Worm (Caenorhabditis elegans) whole organism, L1 larva: Measurements from ENCODE around the gene F42E8.1.

Experiments
- C16A3.4 ChIP-seq: fragments of 150-350 bp; optimal IDR thresholded peaks from 2 replicates; lab custom pipeline; 2014; ENCODE audit warnings: missing biosample characterization, missing genetic modification characterization
- F16B12.6 ChIP-seq: fragments of 150-350 bp; optimal IDR thresholded peaks from 2 replicates; lab custom pipeline; 2014; ENCODE audit warnings: missing biosample characterization, missing genetic modification characterization
- aha-1 ChIP-seq: fragments of 150-350 bp; optimal IDR thresholded peaks from 2 replicates; lab custom pipeline; 2014; ENCODE audit warnings: missing biosample characterization, missing genetic modification characterization
- blmp-1 ChIP-seq: fragments of 150-350 bp; optimal IDR thresholded peaks from 2 replicates; lab custom pipeline; 2014; ENCODE audit warnings: missing biosample characterization, missing genetic modification characterization
- ceh-82 ChIP-seq, 3 experiments: fragments of 150-350 bp in 1 of 3; sonication (generic microtip) in 2 of 3; optimal IDR thresholded peaks; 2 replicates each; lab custom pipeline; 2014 to 2017; ENCODE audit warnings: missing biosample characterization in 3 of 3, missing genetic modification characterization in 3 of 3
- ceh-88 ChIP-seq: fragments of 200-800 bp; sonication (Bioruptor generic); IDR thresholded peaks from 2 replicates; pipeline ENCODE4 v1.3.6; 2022; ENCODE audit warnings: missing genetic modification characterization, missing compliant biosample characterization
- ces-1 ChIP-seq: fragments of 150-350 bp; optimal IDR thresholded peaks from 2 replicates; lab custom pipeline; 2014; ENCODE audit warnings: missing biosample characterization, missing genetic modification reagents, missing genetic modification characterization
- dpl-1 ChIP-seq, 3 experiments: fragments of 150-350 bp in 2 of 3; sonication (generic microtip) in 1 of 3; optimal IDR thresholded peaks; 2 replicates each; lab custom pipeline; 2014 to 2017; ENCODE audit warnings: missing biosample characterization in 3 of 3, missing genetic modification characterization in 3 of 3, missing genetic modification reagents in 3 of 3
- efl-1 ChIP-seq, 4 experiments: fragments of 150-350 bp; optimal IDR thresholded peaks in 3 of 4; peaks in 1 of 4; 1 replicate in 1 of 4; 2 replicates in 3 of 4; lab custom pipeline; 2014; ENCODE audit warnings: missing biosample characterization in 2 of 4, missing genetic modification characterization in 2 of 4, missing genetic modification reagents in 2 of 4
- efl-3 ChIP-seq: fragments of 200-800 bp; sonication (Bioruptor generic); optimal IDR thresholded peaks from 2 replicates; lab custom pipeline; 2018; ENCODE audit warnings: mild to moderate bottlenecking, missing genetic modification characterization, missing compliant biosample characterization
- elt-2 ChIP-seq: sonication (generic microtip); optimal IDR thresholded peaks from 2 replicates; lab custom pipeline; 2016; ENCODE audit warnings: missing genetic modification characterization, mild to moderate bottlenecking, inconsistent platforms, missing compliant biosample characterization, missing genetic modification reagents
- elt-3 ChIP-seq, 6 experiments: fragments of 150-350 bp in 1 of 6; sonication (generic microtip); optimal IDR thresholded peaks; 2 replicates each; lab custom pipeline; 2017 to 2018; ENCODE audit warnings: missing biosample characterization in 6 of 6, missing genetic modification characterization in 6 of 6, inconsistent platforms in 1 of 6
- ets-5 ChIP-seq: fragments of 200-800 bp; sonication (Bioruptor generic); IDR thresholded peaks from 2 replicates; pipeline ENCODE4 v1.3.6; 2022; ENCODE audit warnings: missing genetic modification characterization, missing compliant biosample characterization
- fkh-4 ChIP-seq: sonication (generic microtip); optimal IDR thresholded peaks from 2 replicates; lab custom pipeline; 2016; ENCODE audit warnings: missing compliant biosample characterization, missing genetic modification characterization, borderline replicate concordance
- fos-1 ChIP-seq: fragments of 150-350 bp; optimal IDR thresholded peaks from 2 replicates; lab custom pipeline; 2014; ENCODE audit warnings: missing biosample characterization, missing genetic modification characterization
- grh-1 ChIP-seq: fragments of 200-800 bp; sonication (Bioruptor generic); IDR thresholded peaks from 2 replicates; pipeline ENCODE4 v1.3.6; 2022; ENCODE audit warnings: missing genetic modification reagents, missing genetic modification characterization, missing compliant biosample characterization
- hlh-4 ChIP-seq: sonication (generic microtip); optimal IDR thresholded peaks from 2 replicates; lab custom pipeline; 2016; ENCODE audit warnings: mild to moderate bottlenecking, missing genetic modification characterization, missing compliant biosample characterization
- hpl-2 ChIP-seq: fragments of 150-350 bp; optimal IDR thresholded peaks from 2 replicates; lab custom pipeline; 2014; ENCODE audit warnings: missing biosample characterization, missing genetic modification reagents, missing genetic modification characterization
- irx-1 ChIP-seq: sonication (generic microtip); optimal IDR thresholded peaks from 2 replicates; lab custom pipeline; 2016; ENCODE audit warnings: missing genetic modification characterization, missing compliant biosample characterization
- jun-1 ChIP-seq: fragments of 150-350 bp; optimal IDR thresholded peaks from 2 replicates; lab custom pipeline; 2014; ENCODE audit warnings: missing biosample characterization, missing genetic modification reagents, missing genetic modification characterization
- lin-13 ChIP-seq: fragments of 150-350 bp; optimal IDR thresholded peaks from 2 replicates; lab custom pipeline; 2014; ENCODE audit warnings: missing biosample characterization, missing genetic modification reagents, missing genetic modification characterization
- lin-14 ChIP-seq: fragments of 200-800 bp; sonication (Bioruptor generic); optimal IDR thresholded peaks from 2 replicates; lab custom pipeline; 2018; ENCODE audit warnings: mild to moderate bottlenecking, missing genetic modification characterization, moderate library complexity, missing compliant biosample characterization
- lin-35 ChIP-seq, 2 experiments: fragments of 150-350 bp; optimal IDR thresholded peaks; 2 replicates each; lab custom pipeline; 2014; ENCODE audit warnings: missing biosample characterization in 2 of 2, missing genetic modification characterization in 2 of 2, missing genetic modification reagents in 2 of 2
- nhr-19 ChIP-seq: fragments of 200-800 bp; sonication (Bioruptor generic); conservative IDR thresholded peaks from 2 replicates; pipeline ENCODE4 v1.3.6; 2022; ENCODE audit warnings: missing genetic modification characterization, missing compliant biosample characterization
- nhr-20 ChIP-seq: sonication (generic microtip); optimal IDR thresholded peaks from 2 replicates; lab custom pipeline; 2016; ENCODE audit warnings: mild to moderate bottlenecking, missing genetic modification characterization, missing compliant biosample characterization
- nhr-237 ChIP-seq: fragments of 150-350 bp; optimal IDR thresholded peaks from 2 replicates; lab custom pipeline; 2014; ENCODE audit warnings: missing biosample characterization, missing genetic modification characterization
- nhr-71 ChIP-seq: sonication (generic microtip); optimal IDR thresholded peaks from 2 replicates; lab custom pipeline; 2016; ENCODE audit warnings: mild to moderate bottlenecking, missing genetic modification characterization, moderate library complexity, missing compliant biosample characterization
- nhr-85 ChIP-seq: sonication (generic microtip); peaks from one replicate; lab custom pipeline; 2016; ENCODE audit warnings: missing genetic modification characterization, inconsistent platforms, missing compliant biosample characterization
- nhr-90 ChIP-seq: sonication (generic microtip); optimal IDR thresholded peaks from 2 replicates; lab custom pipeline; 2016; ENCODE audit warnings: mild to moderate bottlenecking, missing genetic modification characterization, missing compliant biosample characterization; ENCODE audit not compliant: poor library complexity
- pax-3 ChIP-seq: fragments of 200-800 bp; sonication (Bioruptor generic); optimal IDR thresholded peaks from 2 replicates; lab custom pipeline; 2018; ENCODE audit warnings: mild to moderate bottlenecking, missing genetic modification characterization, moderate library complexity, missing compliant biosample characterization
- pqm-1 ChIP-seq: sonication (generic microtip); optimal IDR thresholded peaks from 3 replicates; lab custom pipeline; 2017; ENCODE audit warnings: missing biosample characterization, missing genetic modification characterization
- rnt-1 ChIP-seq: sonication (generic microtip); optimal IDR thresholded peaks from 2 replicates; lab custom pipeline; 2016; ENCODE audit warnings: mild to moderate bottlenecking, missing genetic modification characterization, moderate library complexity, missing compliant biosample characterization
- skn-1 ChIP-seq: fragments of 150-350 bp; optimal IDR thresholded peaks from 2 replicates; lab custom pipeline; 2014; ENCODE audit warnings: missing biosample characterization, missing genetic modification characterization
- sup-37 ChIP-seq: fragments of 200-800 bp; sonication (Bioruptor generic); optimal IDR thresholded peaks from 2 replicates; lab custom pipeline; 2018; ENCODE audit warnings: mild to moderate bottlenecking, missing genetic modification characterization, missing compliant biosample characterization
- swsn-7 ChIP-seq: sonication (generic microtip); optimal IDR thresholded peaks from 2 replicates; lab custom pipeline; 2016; ENCODE audit warnings: missing genetic modification characterization, missing compliant biosample characterization
- tlp-1 ChIP-seq: fragments of 150-350 bp; optimal IDR thresholded peaks from 2 replicates; lab custom pipeline; 2014; ENCODE audit warnings: missing biosample characterization, missing genetic modification characterization
- zip-4 ChIP-seq: fragments of 200-800 bp; sonication (Bioruptor generic); optimal IDR thresholded peaks from 2 replicates; lab custom pipeline; 2018; ENCODE audit warnings: mild to moderate bottlenecking, missing genetic modification characterization, moderate library complexity, missing compliant biosample characterization
- ztf-11 ChIP-seq, 2 experiments: sonication (generic microtip); optimal IDR thresholded peaks; 2 replicates each; lab custom pipeline; 2016 to 2017; ENCODE audit warnings: missing genetic modification characterization in 2 of 2, missing biosample characterization in 1 of 2, missing compliant biosample characterization in 1 of 2

Gene F42E8.1

ce11 chrV:13041666-13042065 is 20.3 kb upstream of the F42E8.1 start, which contains the start of gene scyl-1 (continued):
- no peak for TF ChIP-seq hpl-2 (GFP tag; lab: Kevin White, UChicago)
- peak; percentile 84 for TF ChIP-seq nhr-90 (tag; lab: Kevin White, UChicago)
- peak; percentile 27 for TF ChIP-seq F16B12.6
- peak; percentile 27 for TF ChIP-seq nhr-237 (tag; lab: Kevin White, UChicago)
- peak; percentile 83 for TF ChIP-seq grh-1 (GFP tag; lab: Robert Waterston, UW)
- peak; percentile 63 for TF ChIP-seq pax-3 (tag; lab: Kevin White, UChicago)
- no peak for TF ChIP-seq ceh-88 (GFP tag; lab: Robert Waterston, UW)
- TF ChIP-seq lin-13 (GFP tag; lab: Kevin White, UChicago), result peak; percentile 71
- TF ChIP-seq aha-1 (tag; lab: Kevin White, UChicago), result no peak
- peak; percentile 76 for TF ChIP-seq blmp-1
- peak in 2 of 6 experiments; percentile 48 to 64 for TF ChIP-seq elt-3 (tag; optimal IDR thresholded peaks at IDR 0.05; lab: Kevin White, UChicago)
- no peak for TF ChIP-seq ces-1
- TF ChIP-seq nhr-19 (GFP tag; lab: Robert Waterston, UW), result peak; percentile 89
- peak; percentile 37 to 73 (median 64) for TF ChIP-seq ceh-82 (tag; optimal IDR thresholded peaks at IDR 0.05; lab: Kevin White, UChicago)
- peak; percentile 39 for TF ChIP-seq irx-1 (tag; lab: Kevin White, UChicago)
- TF ChIP-seq ztf-11 (tag; optimal IDR thresholded peaks at IDR 0.05; lab: Kevin White, UChicago), result peak in 1 of 2 experiments; percentile 31
- TF ChIP-seq nhr-85 (tag; lab: Kevin White, UChicago), result peak; percentile 94
- TF ChIP-seq C16A3.4 (tag; lab: Kevin White, UChicago), result peak; percentile 88
- TF ChIP-seq tlp-1 (tag; lab: Kevin White, UChicago), result no peak
- peak; percentile 86 for TF ChIP-seq swsn-7 (tag; lab: Kevin White, UChicago)
- TF ChIP-seq sup-37 (GFP tag; lab: Kevin White, UChicago), result no peak
- TF ChIP-seq rnt-1 (tag; lab: Kevin White, UChicago), result peak; percentile 89
- peak; percentile 3 for TF ChIP-seq zip-4 (GFP tag; lab: Kevin White, UChicago)
- no peak for TF ChIP-seq ets-5 (GFP tag; lab: Robert Waterston, UW)
- TF ChIP-seq jun-1 (tag; lab: Kevin White, UChicago), result peak; percentile 71

ce11 chrV:13043195-13043762 is 18.7 kb upstream of the F42E8.1 start, which contains the start of gene lap-2:
TSS of gene lap-2 (plus strand) at chrV:13043712.
- TF ChIP-seq lin-35 (GFP tag; optimal IDR thresholded peaks at IDR 0.05; lab: Kevin White, UChicago), result peak in 1 of 2 experiments; percentile 39
- TF ChIP-seq nhr-90 (tag; lab: Kevin White, UChicago), result no peak
- peak; percentile 21 for TF ChIP-seq pqm-1
- no peak for TF ChIP-seq fkh-4 (tag; lab: Kevin White, UChicago)
- no peak for TF ChIP-seq pax-3 (tag; lab: Kevin White, UChicago)
- TF ChIP-seq efl-1 (optimal IDR thresholded peaks at IDR 0.05; lab: Kevin White, UChicago), result no peak
- peak in 1 of 2 experiments; percentile 6 for TF ChIP-seq efl-1 (GFP tag; optimal IDR thresholded peaks at IDR 0.05 in 1 of 2; lab: Kevin White, UChicago)
- TF ChIP-seq fos-1 (tag; lab: Kevin White, UChicago), result no peak
- peak; percentile 41 for TF ChIP-seq lin-14 (GFP tag; lab: Kevin White, UChicago)
- TF ChIP-seq nhr-20 (tag; lab: Kevin White, UChicago), result peak; percentile 29
- TF ChIP-seq hlh-4, result no peak
- TF ChIP-seq nhr-71 (tag; lab: Kevin White, UChicago), result peak; percentile 54
- TF ChIP-seq skn-1 (tag; lab: Kevin White, UChicago), result no peak
- TF ChIP-seq nhr-85 (tag; lab: Kevin White, UChicago), result peak; percentile 19
- no peak for TF ChIP-seq elt-3 (tag; optimal IDR thresholded peaks at IDR 0.05; lab: Kevin White, UChicago)
- peak; percentile 91 for TF ChIP-seq elt-2 (tag; lab: Kevin White, UChicago)
- TF ChIP-seq ets-5 (GFP tag; lab: Robert Waterston, UW), result no peak
- no peak for TF ChIP-seq efl-3 (GFP tag; lab: Kevin White, UChicago)
- peak; percentile 5 for TF ChIP-seq jun-1 (tag; lab: Kevin White, UChicago)
- TF ChIP-seq dpl-1 (GFP tag; optimal IDR thresholded peaks at IDR 0.05; lab: Kevin White, UChicago), result peak in 1 of 3 experiments; percentile 3
- TF ChIP-seq nhr-19 (GFP tag; lab: Robert Waterston, UW), result 0 out of 2 replicates have a peak, but pooled peaks have one; percentile 13
